Worm (Caenorhabditis elegans) whole organism, L1 larva: ENCODE measurements around the gene Y67D8B.2.
A peak's percentile ranks its signal among the peaks of the same experiment; 100 is the strongest.

Experiments
- C34B4.2 ChIP-seq: sonication (generic microtip); optimal IDR thresholded peaks from 2 replicates; lab custom pipeline; 2017; ENCODE audit warnings: mild to moderate bottlenecking, missing genetic modification characterization, missing compliant biosample characterization
- F16B12.6 ChIP-seq: fragments of 150-350 bp; optimal IDR thresholded peaks from 2 replicates; lab custom pipeline; 2014; ENCODE audit warnings: missing biosample characterization, missing genetic modification characterization
- Y116A8C.19 ChIP-seq: sonication (generic microtip); optimal IDR thresholded peaks from 2 replicates; lab custom pipeline; 2016; ENCODE audit warnings: missing compliant biosample characterization, missing genetic modification characterization, borderline replicate concordance
- aha-1 ChIP-seq: fragments of 150-350 bp; optimal IDR thresholded peaks from 2 replicates; lab custom pipeline; 2014; ENCODE audit warnings: missing biosample characterization, missing genetic modification characterization
- alr-1 ChIP-seq: fragments of 200-800 bp; sonication (Bioruptor generic); optimal IDR thresholded peaks from 2 replicates; lab custom pipeline; 2018; ENCODE audit warnings: borderline replicate concordance, mild to moderate bottlenecking, missing genetic modification characterization, missing compliant biosample characterization
- ama-1 ChIP-seq: fragments of 150-350 bp; optimal IDR thresholded peaks from 2 replicates; lab custom pipeline; 2014
- blmp-1 ChIP-seq: fragments of 150-350 bp; optimal IDR thresholded peaks from 2 replicates; lab custom pipeline; 2014; ENCODE audit warnings: missing biosample characterization, missing genetic modification characterization
- ceh-63 ChIP-seq: fragments of 200-800 bp; sonication (Bioruptor generic); optimal IDR thresholded peaks from 2 replicates; lab custom pipeline; 2018; ENCODE audit warnings: mild to moderate bottlenecking, missing genetic modification characterization, missing compliant biosample characterization
- ceh-90 ChIP-seq: sonication (generic microtip); optimal IDR thresholded peaks from 2 replicates; lab custom pipeline; 2016; ENCODE audit warnings: missing genetic modification characterization, missing compliant biosample characterization
- dpl-1 ChIP-seq, 3 experiments: fragments of 150-350 bp in 2 of 3; sonication (generic microtip) in 1 of 3; optimal IDR thresholded peaks; 2 replicates each; lab custom pipeline; 2014 to 2017; ENCODE audit warnings: missing biosample characterization in 3 of 3, missing genetic modification characterization in 3 of 3, missing genetic modification reagents in 3 of 3
- dsc-1 ChIP-seq: sonication (generic microtip); optimal IDR thresholded peaks from 2 replicates; lab custom pipeline; 2016; ENCODE audit warnings: mild to moderate bottlenecking, missing genetic modification characterization, missing compliant biosample characterization
- efl-1 ChIP-seq, 4 experiments: fragments of 150-350 bp; optimal IDR thresholded peaks in 3 of 4; peaks in 1 of 4; 1 replicate in 1 of 4; 2 replicates in 3 of 4; lab custom pipeline; 2014; ENCODE audit warnings: missing biosample characterization in 2 of 4, missing genetic modification characterization in 2 of 4, missing genetic modification reagents in 2 of 4
- efl-3 ChIP-seq: fragments of 200-800 bp; sonication (Bioruptor generic); optimal IDR thresholded peaks from 2 replicates; lab custom pipeline; 2018; ENCODE audit warnings: mild to moderate bottlenecking, missing genetic modification characterization, missing compliant biosample characterization
- elt-2 ChIP-seq: sonication (generic microtip); optimal IDR thresholded peaks from 2 replicates; lab custom pipeline; 2016; ENCODE audit warnings: missing genetic modification characterization, mild to moderate bottlenecking, inconsistent platforms, missing compliant biosample characterization, missing genetic modification reagents
- ets-5 ChIP-seq: fragments of 200-800 bp; sonication (Bioruptor generic); IDR thresholded peaks from 2 replicates; pipeline ENCODE4 v1.3.6; 2022; ENCODE audit warnings: missing genetic modification characterization, missing compliant biosample characterization
- fkh-4 ChIP-seq: sonication (generic microtip); optimal IDR thresholded peaks from 2 replicates; lab custom pipeline; 2016; ENCODE audit warnings: missing compliant biosample characterization, missing genetic modification characterization, borderline replicate concordance
- fkh-8 ChIP-seq: sonication (generic microtip); optimal IDR thresholded peaks from 2 replicates; lab custom pipeline; 2016; ENCODE audit warnings: mild to moderate bottlenecking, missing genetic modification characterization, missing compliant biosample characterization
- fos-1 ChIP-seq: fragments of 150-350 bp; optimal IDR thresholded peaks from 2 replicates; lab custom pipeline; 2014; ENCODE audit warnings: missing biosample characterization, missing genetic modification characterization
- hlh-4 ChIP-seq: sonication (generic microtip); optimal IDR thresholded peaks from 2 replicates; lab custom pipeline; 2016; ENCODE audit warnings: mild to moderate bottlenecking, missing genetic modification characterization, missing compliant biosample characterization
- hpl-2 ChIP-seq: fragments of 150-350 bp; optimal IDR thresholded peaks from 2 replicates; lab custom pipeline; 2014; ENCODE audit warnings: missing biosample characterization, missing genetic modification reagents, missing genetic modification characterization
- irx-1 ChIP-seq: sonication (generic microtip); optimal IDR thresholded peaks from 2 replicates; lab custom pipeline; 2016; ENCODE audit warnings: missing genetic modification characterization, missing compliant biosample characterization
- isw-1 ChIP-seq: fragments of 200-800 bp; sonication (Bioruptor generic); IDR thresholded peaks from 2 replicates; pipeline ENCODE4 v1.3.6; 2022; ENCODE audit warnings: missing genetic modification characterization, missing compliant biosample characterization
- jun-1 ChIP-seq: fragments of 150-350 bp; optimal IDR thresholded peaks from 2 replicates; lab custom pipeline; 2014; ENCODE audit warnings: missing biosample characterization, missing genetic modification reagents, missing genetic modification characterization
- mab-9 ChIP-seq: fragments of 200-800 bp; sonication (Bioruptor generic); IDR thresholded peaks from 2 replicates; pipeline ENCODE4 v1.3.6; 2022; ENCODE audit warnings: missing genetic modification reagents, missing genetic modification characterization, missing compliant biosample characterization
- mdl-1 ChIP-seq, 2 experiments: fragments of 150-350 bp; optimal IDR thresholded peaks; 2 replicates each; lab custom pipeline; 2014 to 2017; ENCODE audit warnings: missing biosample characterization in 2 of 2, missing genetic modification characterization in 2 of 2, inconsistent platforms in 1 of 2
- mef-2 ChIP-seq: fragments of 150-350 bp; optimal IDR thresholded peaks from 2 replicates; lab custom pipeline; 2014; ENCODE audit warnings: missing biosample characterization, missing genetic modification characterization
- mep-1 ChIP-seq: fragments of 150-350 bp; optimal IDR thresholded peaks from 2 replicates; lab custom pipeline; 2014; ENCODE audit warnings: missing biosample characterization, missing genetic modification characterization
- nhr-11 ChIP-seq: fragments of 150-350 bp; optimal IDR thresholded peaks from 2 replicates; lab custom pipeline; 2014; ENCODE audit warnings: missing biosample characterization, missing genetic modification characterization
- nhr-12 ChIP-seq: sonication (generic microtip); optimal IDR thresholded peaks from 2 replicates; lab custom pipeline; 2017; ENCODE audit warnings: missing biosample characterization, missing genetic modification characterization
- nhr-19 ChIP-seq: fragments of 200-800 bp; sonication (Bioruptor generic); conservative IDR thresholded peaks from 2 replicates; pipeline ENCODE4 v1.3.6; 2022; ENCODE audit warnings: missing genetic modification characterization, missing compliant biosample characterization
- nhr-20 ChIP-seq: sonication (generic microtip); optimal IDR thresholded peaks from 2 replicates; lab custom pipeline; 2016; ENCODE audit warnings: mild to moderate bottlenecking, missing genetic modification characterization, missing compliant biosample characterization
- nhr-237 ChIP-seq: fragments of 150-350 bp; optimal IDR thresholded peaks from 2 replicates; lab custom pipeline; 2014; ENCODE audit warnings: missing biosample characterization, missing genetic modification characterization
- nhr-28 ChIP-seq: fragments of 150-350 bp; optimal IDR thresholded peaks from 2 replicates; lab custom pipeline; 2014; ENCODE audit warnings: missing biosample characterization, missing genetic modification characterization
- nhr-47 ChIP-seq: sonication (generic microtip); optimal IDR thresholded peaks from 2 replicates; lab custom pipeline; 2016; ENCODE audit warnings: mild to moderate bottlenecking, missing genetic modification characterization, moderate library complexity, missing compliant biosample characterization
- nhr-71 ChIP-seq: sonication (generic microtip); optimal IDR thresholded peaks from 2 replicates; lab custom pipeline; 2016; ENCODE audit warnings: mild to moderate bottlenecking, missing genetic modification characterization, moderate library complexity, missing compliant biosample characterization
- nhr-76 ChIP-seq: sonication (generic microtip); optimal IDR thresholded peaks from 2 replicates; lab custom pipeline; 2017; ENCODE audit warnings: missing biosample characterization, missing genetic modification characterization
- nhr-77 ChIP-seq: fragments of 150-350 bp; optimal IDR thresholded peaks from 2 replicates; lab custom pipeline; 2014; ENCODE audit warnings: missing biosample characterization, missing genetic modification characterization
- nhr-85 ChIP-seq: sonication (generic microtip); peaks from one replicate; lab custom pipeline; 2016; ENCODE audit warnings: missing genetic modification characterization, inconsistent platforms, missing compliant biosample characterization
- nhr-90 ChIP-seq: sonication (generic microtip); optimal IDR thresholded peaks from 2 replicates; lab custom pipeline; 2016; ENCODE audit warnings: mild to moderate bottlenecking, missing genetic modification characterization, missing compliant biosample characterization; ENCODE audit not compliant: poor library complexity
- pag-3 ChIP-seq: sonication (generic microtip); optimal IDR thresholded peaks from 2 replicates; lab custom pipeline; 2017; ENCODE audit warnings: missing genetic modification characterization, mild to moderate bottlenecking, missing compliant biosample characterization, antibody characterized with exemption, borderline replicate concordance; ENCODE audit not compliant: insufficient read depth
- pqm-1 ChIP-seq: sonication (generic microtip); optimal IDR thresholded peaks from 3 replicates; lab custom pipeline; 2017; ENCODE audit warnings: missing biosample characterization, missing genetic modification characterization
- skn-1 ChIP-seq: fragments of 150-350 bp; optimal IDR thresholded peaks from 2 replicates; lab custom pipeline; 2014; ENCODE audit warnings: missing biosample characterization, missing genetic modification characterization
- snpc-4 ChIP-seq: fragments of 150-350 bp; optimal IDR thresholded peaks from 2 replicates; lab custom pipeline; 2014; ENCODE audit warnings: missing biosample characterization, missing genetic modification characterization
- sptf-1 ChIP-seq: fragments of 150-350 bp; optimal IDR thresholded peaks from 2 replicates; lab custom pipeline; 2014; ENCODE audit warnings: missing biosample characterization, missing genetic modification characterization
- sup-37 ChIP-seq: fragments of 200-800 bp; sonication (Bioruptor generic); optimal IDR thresholded peaks from 2 replicates; lab custom pipeline; 2018; ENCODE audit warnings: mild to moderate bottlenecking, missing genetic modification characterization, missing compliant biosample characterization
- swsn-7 ChIP-seq: sonication (generic microtip); optimal IDR thresholded peaks from 2 replicates; lab custom pipeline; 2016; ENCODE audit warnings: missing genetic modification characterization, missing compliant biosample characterization
- tlp-1 ChIP-seq: fragments of 150-350 bp; optimal IDR thresholded peaks from 2 replicates; lab custom pipeline; 2014; ENCODE audit warnings: missing biosample characterization, missing genetic modification characterization
- unc-130 ChIP-seq: fragments of 150-350 bp; optimal IDR thresholded peaks from 2 replicates; lab custom pipeline; 2017; ENCODE audit warnings: missing biosample characterization, missing genetic modification characterization, inconsistent platforms
- unc-62 ChIP-seq: fragments of 150-350 bp; optimal IDR thresholded peaks from 2 replicates; lab custom pipeline; 2014; ENCODE audit warnings: missing biosample characterization, missing genetic modification reagents, missing genetic modification characterization
- unc-86 ChIP-seq: sonication (generic microtip); optimal IDR thresholded peaks from 2 replicates; lab custom pipeline; 2016; ENCODE audit warnings: missing genetic modification characterization, missing compliant biosample characterization
- unc-98 ChIP-seq: fragments of 200-800 bp; sonication (Bioruptor generic); IDR thresholded peaks from 2 replicates; pipeline ENCODE4 v1.3.6; 2022; ENCODE audit warnings: missing genetic modification characterization, missing compliant biosample characterization
- vab-15 ChIP-seq: sonication (generic microtip); optimal IDR thresholded peaks from 2 replicates; lab custom pipeline; 2017; ENCODE audit warnings: missing genotype, mild to moderate bottlenecking, missing genetic modification characterization, missing compliant biosample characterization
- ztf-11 ChIP-seq, 2 experiments: sonication (generic microtip); optimal IDR thresholded peaks; 2 replicates each; lab custom pipeline; 2016 to 2017; ENCODE audit warnings: missing genetic modification characterization in 2 of 2, missing biosample characterization in 1 of 2, missing compliant biosample characterization in 1 of 2
- ztf-4 ChIP-seq: fragments of 150-350 bp; optimal IDR thresholded peaks from 2 replicates; lab custom pipeline; 2014; ENCODE audit warnings: missing biosample characterization, missing genetic modification characterization

The Y67D8B.2 gene

DNA sequence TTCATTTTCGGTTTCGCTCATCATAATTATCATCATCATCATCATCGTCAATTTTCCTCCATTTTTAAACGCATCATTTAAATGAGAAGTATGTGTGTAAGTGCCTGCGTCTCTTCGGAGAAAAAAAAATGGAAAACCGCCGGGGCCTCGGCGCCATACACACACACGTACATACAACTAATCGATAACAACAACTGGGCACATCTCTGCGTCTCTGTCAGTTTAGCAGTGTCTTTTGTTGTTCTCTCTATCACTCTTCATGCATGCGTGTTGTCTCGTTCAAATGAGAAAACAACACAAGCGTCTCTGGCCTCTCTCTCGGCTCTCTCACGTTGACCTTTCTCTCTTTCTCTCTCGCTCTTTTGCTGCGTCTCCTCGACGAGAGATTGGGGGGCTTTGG, 30.6 kb downstream of the Y67D8B.2 start:
- peak; percentile 96 for TF ChIP-seq nhr-85 (tag; lab: Kevin White, UChicago)
- TF ChIP-seq nhr-90 (tag; lab: Kevin White, UChicago), result peak; percentile 85
- peak; percentile 88 for TF ChIP-seq unc-86
- peak; percentile 65 for TF ChIP-seq snpc-4
- no peak for TF ChIP-seq sup-37 (GFP tag; lab: Kevin White, UChicago)
- peak; percentile 89 for TF ChIP-seq ztf-4 (tag; lab: Kevin White, UChicago)
- TF ChIP-seq mef-2 (tag; lab: Kevin White, UChicago), result peak; percentile 62
- peak; percentile 81 for TF ChIP-seq nhr-77 (tag; lab: Kevin White, UChicago)
- peak; percentile 67 for TF ChIP-seq jun-1
- no peak for TF ChIP-seq fkh-4 (tag; lab: Kevin White, UChicago)
- TF ChIP-seq mdl-1 (tag; optimal IDR thresholded peaks at IDR 0.05; lab: Kevin White, UChicago), result peak in 1 of 2 experiments; percentile 94
- peak; percentile 77 for TF ChIP-seq dsc-1 (tag; lab: Kevin White, UChicago)
- no peak for TF ChIP-seq sptf-1
- TF ChIP-seq blmp-1 (tag; lab: Kevin White, UChicago), result peak; percentile 82
- peak; percentile 96 for TF ChIP-seq nhr-71
- no peak for TF ChIP-seq alr-1
- no peak for TF ChIP-seq nhr-28
- peak; percentile 45 for TF ChIP-seq skn-1
- no peak for TF ChIP-seq vab-15
- peak; percentile 62 for TF ChIP-seq nhr-237 (tag; lab: Kevin White, UChicago)
- TF ChIP-seq nhr-76 (tag; lab: Kevin White, UChicago), result no peak
- no peak for TF ChIP-seq C34B4.2
- peak; percentile 90 for TF ChIP-seq nhr-20
- peak; percentile 90 for TF ChIP-seq irx-1
- peak; percentile 76 for TF ChIP-seq elt-2 (tag; lab: Kevin White, UChicago)
- peak; percentile 81 to 88 for TF ChIP-seq efl-1 (optimal IDR thresholded peaks at IDR 0.05; lab: Kevin White, UChicago)
- peak; percentile 57 to 96 for TF ChIP-seq efl-1 (GFP tag; optimal IDR thresholded peaks at IDR 0.05 in 1 of 2; lab: Kevin White, UChicago)
- peak; percentile 88 for TF ChIP-seq nhr-19
- peak; percentile 10 for TF ChIP-seq aha-1
- TF ChIP-seq ceh-63 (GFP tag; lab: Kevin White, UChicago), result no peak
- TF ChIP-seq mep-1, result peak; percentile 88
- TF ChIP-seq nhr-12 (tag; lab: Kevin White, UChicago), result no peak
- no peak for TF ChIP-seq hlh-4 (tag; lab: Kevin White, UChicago)
- no peak for TF ChIP-seq unc-98 (GFP tag; lab: Robert Waterston, UW)
- peak; percentile 43 for TF ChIP-seq unc-130 (tag; lab: Kevin White, UChicago)
- peak; percentile 9 for TF ChIP-seq pqm-1 (tag; lab: Kevin White, UChicago)
- peak; percentile 91 for TF ChIP-seq swsn-7 (tag; lab: Kevin White, UChicago)
- TF ChIP-seq ama-1, result peak; percentile 21
- TF ChIP-seq unc-62 (GFP tag; lab: Kevin White, UChicago), result no peak
- peak; percentile 42; the same call in 1 of the 2 replicates for TF ChIP-seq mab-9 (GFP tag; lab: Robert Waterston, UW)
- TF ChIP-seq nhr-47 (tag; lab: Kevin White, UChicago), result peak; percentile 92
- TF ChIP-seq F16B12.6 (tag; lab: Kevin White, UChicago), result no peak
- TF ChIP-seq pag-3, result peak; percentile 80
- peak; percentile 47 to 65 (median 64) for TF ChIP-seq dpl-1 (GFP tag; optimal IDR thresholded peaks at IDR 0.05; lab: Kevin White, UChicago)
- no peak for TF ChIP-seq ceh-90 (tag; lab: Kevin White, UChicago)
- TF ChIP-seq efl-3 (GFP tag; lab: Kevin White, UChicago), result no peak
- no peak for TF ChIP-seq tlp-1 (tag; lab: Kevin White, UChicago)
- peak; percentile 76 for TF ChIP-seq nhr-11 (tag; lab: Kevin White, UChicago)
- TF ChIP-seq ets-5 (GFP tag; lab: Robert Waterston, UW), result no peak
- no peak for TF ChIP-seq Y116A8C.19
- TF ChIP-seq hpl-2, result peak; percentile 29
- no peak for TF ChIP-seq ztf-11 (tag; optimal IDR thresholded peaks at IDR 0.05; lab: Kevin White, UChicago)
- peak; percentile 81 for TF ChIP-seq fos-1 (tag; lab: Kevin White, UChicago)
- TF ChIP-seq isw-1 (GFP tag; lab: Robert Waterston, UW), result peak; percentile 74
- peak; percentile 88 for TF ChIP-seq fkh-8 (tag; lab: Kevin White, UChicago)
